Worm (Caenorhabditis elegans): Measurements from ENCODE around the gene abl-1.

DNA sequence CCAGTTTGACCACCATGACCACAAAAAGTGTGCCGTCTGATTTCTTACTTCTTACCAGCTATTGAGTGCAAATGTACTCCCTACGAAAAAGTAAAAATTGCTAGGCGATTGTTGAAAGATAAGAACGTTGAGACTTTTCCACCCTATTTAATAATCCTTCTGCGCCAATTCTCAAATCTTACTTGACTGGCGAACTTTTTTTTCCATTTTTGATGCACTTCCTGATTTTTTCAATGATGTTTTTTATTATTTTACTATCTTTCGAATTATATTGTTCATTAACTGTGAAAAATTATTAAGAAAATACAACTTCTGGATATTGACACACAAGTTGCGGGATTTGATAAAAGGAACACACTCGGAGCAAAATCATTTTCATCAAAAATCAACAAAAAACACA lies 11.6 kb upstream of the abl-1 start, which contains the start of gene daf-12:
- no peak for TF ChIP-seq fos-1 (tag; optimal IDR thresholded peaks at IDR 0.05)
- TF ChIP-seq egl-27 (tag; optimal IDR thresholded peaks at IDR 0.05), result no peak
- no peak for TF ChIP-seq R02D3.7 (tag; optimal IDR thresholded peaks at IDR 0.05)
